Fruit fly (Drosophila melanogaster) whole organism, prepupa: ENCODE data around the gene Sgs8.
A peak's percentile ranks its signal among the peaks of the same experiment; 100 is the strongest.

Source experiments
- CG10631 ChIP-seq: fragments of 200-800 bp; sonication (Bioruptor generic); optimal IDR thresholded peaks from 2 replicates; lab custom pipeline; 2016; ENCODE audit warnings: missing biosample characterization, missing genetic modification characterization
- CG11294 ChIP-seq: fragments of 200-800 bp; sonication (Bioruptor generic); IDR thresholded peaks from 2 replicates; pipeline ENCODE4 v1.3.6; 2022; ENCODE audit warnings: missing biosample characterization, missing genetic modification characterization
- CG11762 ChIP-seq: fragments of 200-800 bp; sonication (Bioruptor generic); optimal IDR thresholded peaks from 3 replicates; lab custom pipeline; 2016; ENCODE audit warnings: missing biosample characterization, missing genetic modification characterization; ENCODE audit not compliant: insufficient read depth
- CG11902 ChIP-seq: fragments of 200-800 bp; sonication (Bioruptor generic); optimal IDR thresholded peaks from 3 replicates; lab custom pipeline; 2016; ENCODE audit warnings: missing biosample characterization, missing genetic modification characterization
- CG15336 ChIP-seq: fragments of 200-800 bp; sonication (Bioruptor generic); IDR thresholded peaks from 2 replicates; pipeline ENCODE4 v1.3.6; 2022; ENCODE audit warnings: missing biosample characterization, missing genetic modification characterization
- CG1621 ChIP-seq: fragments of 200-800 bp; sonication (Bioruptor generic); optimal IDR thresholded peaks from 3 replicates; lab custom pipeline; 2018; ENCODE audit warnings: missing biosample characterization, mild to moderate bottlenecking, missing genetic modification characterization
- CG16779 ChIP-seq: fragments of 200-800 bp; sonication (Bioruptor generic); optimal IDR thresholded peaks from 3 replicates; lab custom pipeline; 2017; ENCODE audit warnings: missing biosample characterization, mild to moderate bottlenecking, missing genetic modification characterization
- CG3032 ChIP-seq: fragments of 200-800 bp; optimal IDR thresholded peaks from 2 replicates; lab custom pipeline; 2019; ENCODE audit warnings: missing biosample characterization, mild to moderate bottlenecking, missing genetic modification characterization, moderate library complexity
- CG31627 ChIP-seq: fragments of 200-800 bp; sonication (Bioruptor generic); optimal IDR thresholded peaks from 3 replicates; lab custom pipeline; 2016; ENCODE audit warnings: missing biosample characterization, missing genetic modification characterization
- CG32006 ChIP-seq: fragments of 200-800 bp; sonication (Bioruptor generic); optimal IDR thresholded peaks from 3 replicates; lab custom pipeline; 2017; ENCODE audit warnings: missing biosample characterization, mild to moderate bottlenecking, missing genetic modification characterization
- CG3919 ChIP-seq: fragments of 200-800 bp; sonication (Bioruptor generic); optimal IDR thresholded peaks from 3 replicates; lab custom pipeline; 2016; ENCODE audit warnings: missing biosample characterization, missing genetic modification characterization
- CG4318 ChIP-seq: fragments of 200-800 bp; sonication (Bioruptor generic); optimal IDR thresholded peaks from 3 replicates; lab custom pipeline; 2017; ENCODE audit warnings: missing biosample characterization, mild to moderate bottlenecking, missing genetic modification characterization
- CG6792 ChIP-seq: fragments of 200-800 bp; sonication (Bioruptor generic); optimal IDR thresholded peaks from 3 replicates; lab custom pipeline; 2016; ENCODE audit warnings: missing biosample characterization, missing genetic modification characterization
- CG6808 ChIP-seq: fragments of 200-800 bp; sonication (Bioruptor generic); optimal IDR thresholded peaks from 3 replicates; lab custom pipeline; 2017; ENCODE audit warnings: missing biosample characterization, missing genetic modification characterization, mild to moderate bottlenecking, moderate library complexity, missing genetic modification reagents
- CG6854 ChIP-seq: fragments of 200-800 bp; sonication (Bioruptor generic); optimal IDR thresholded peaks from 2 replicates; lab custom pipeline; 2017; ENCODE audit warnings: missing biosample characterization, mild to moderate bottlenecking, missing genetic modification characterization
- CG8119 ChIP-seq: fragments of 200-800 bp; sonication (Bioruptor generic); IDR thresholded peaks from 3 replicates; pipeline ENCODE4 v1.3.6; 2022; ENCODE audit warnings: missing biosample characterization, missing genetic modification characterization
- CG9139 ChIP-seq: fragments of 200-800 bp; sonication (Bioruptor generic); optimal IDR thresholded peaks from 3 replicates; lab custom pipeline; 2017; ENCODE audit warnings: missing biosample characterization, mild to moderate bottlenecking, missing genetic modification characterization
- Eip75B ChIP-seq: fragments of 200-800 bp; sonication (Bioruptor generic); optimal IDR thresholded peaks from 3 replicates; lab custom pipeline; 2016; ENCODE audit warnings: missing biosample characterization, missing genetic modification characterization
- Eip78C ChIP-seq: fragments of 200-800 bp; sonication (Bioruptor generic); peaks from one replicate; lab custom pipeline; 2016; ENCODE audit warnings: missing biosample characterization, missing genetic modification characterization
- Eip93F ChIP-seq: fragments of 200-800 bp; sonication (Bioruptor generic); optimal IDR thresholded peaks from 2 replicates; lab custom pipeline; 2016; ENCODE audit warnings: missing biosample characterization, mild to moderate bottlenecking, missing genetic modification characterization
- Ets21C ChIP-seq: fragments of 200-800 bp; sonication (Bioruptor generic); optimal IDR thresholded peaks from 3 replicates; lab custom pipeline; 2016; ENCODE audit warnings: missing biosample characterization, missing genetic modification characterization
- Gug ChIP-seq: fragments of 200-800 bp; sonication (Bioruptor generic); IDR thresholded peaks from 2 replicates; pipeline ENCODE4 v1.3.6; 2022; ENCODE audit warnings: missing biosample characterization, missing genetic modification characterization
- Hr38 ChIP-seq: sonication (Bioruptor generic); optimal IDR thresholded peaks from 2 replicates; lab custom pipeline; 2016; ENCODE audit warnings: missing biosample characterization, missing genetic modification characterization
- Hr39 ChIP-seq: fragments of 200-800 bp; sonication (Bioruptor generic); optimal IDR thresholded peaks from 2 replicates; lab custom pipeline; 2016; ENCODE audit warnings: missing biosample characterization, missing genetic modification characterization
- Hr4 ChIP-seq: fragments of 200-800 bp; sonication (Bioruptor generic); optimal IDR thresholded peaks from 3 replicates; lab custom pipeline; 2016; ENCODE audit warnings: missing biosample characterization, missing genetic modification characterization
- Lpt ChIP-seq: fragments of 200-800 bp; sonication (Bioruptor generic); optimal IDR thresholded peaks from 3 replicates; lab custom pipeline; 2016; ENCODE audit warnings: missing biosample characterization, missing genetic modification characterization
- OdsH ChIP-seq: fragments of 200-800 bp; sonication (Bioruptor generic); optimal IDR thresholded peaks from 3 replicates; lab custom pipeline; 2016; ENCODE audit warnings: missing biosample characterization, missing genetic modification characterization
- Smox ChIP-seq: fragments of 200-800 bp; sonication (Bioruptor generic); optimal IDR thresholded peaks from 3 replicates; lab custom pipeline; 2016; ENCODE audit warnings: missing biosample characterization, missing genetic modification characterization
- Sox14 ChIP-seq: fragments of 200-800 bp; sonication (Bioruptor generic); optimal IDR thresholded peaks from 3 replicates; lab custom pipeline; 2016; ENCODE audit warnings: missing biosample characterization, missing genetic modification characterization
- Sox15 ChIP-seq: fragments of 200-800 bp; sonication (Bioruptor generic); optimal IDR thresholded peaks from 3 replicates; lab custom pipeline; 2016; ENCODE audit warnings: missing biosample characterization, missing genetic modification characterization
- achi ChIP-seq: fragments of 200-800 bp; sonication (Bioruptor generic); optimal IDR thresholded peaks from 3 replicates; lab custom pipeline; 2016; ENCODE audit warnings: missing biosample characterization, missing genetic modification characterization
- cyc ChIP-seq: fragments of 200-800 bp; sonication (Bioruptor generic); optimal IDR thresholded peaks from 3 replicates; lab custom pipeline; 2016; ENCODE audit warnings: missing biosample characterization, missing genetic modification characterization
- dac ChIP-seq: fragments of 200-800 bp; sonication (Bioruptor generic); optimal IDR thresholded peaks from 2 replicates; lab custom pipeline; 2017; ENCODE audit warnings: missing biosample characterization, mild to moderate bottlenecking, missing genetic modification characterization
- eg ChIP-seq: fragments of 200-800 bp; sonication (Bioruptor generic); IDR thresholded peaks from 3 replicates; pipeline ENCODE4 v1.3.6; 2022; ENCODE audit warnings: missing biosample characterization, missing genetic modification characterization
- fkh ChIP-seq: fragments of 200-800 bp; sonication (Bioruptor generic); optimal IDR thresholded peaks from 3 replicates; lab custom pipeline; 2017; ENCODE audit warnings: missing biosample characterization, mild to moderate bottlenecking, missing genetic modification characterization, moderate library complexity
- lz ChIP-seq: fragments of 200-800 bp; sonication (Bioruptor generic); optimal IDR thresholded peaks from 3 replicates; lab custom pipeline; 2016; ENCODE audit warnings: missing biosample characterization, missing genetic modification characterization
- net ChIP-seq: fragments of 200-800 bp; sonication (Bioruptor generic); optimal IDR thresholded peaks from 3 replicates; lab custom pipeline; 2016; ENCODE audit warnings: missing biosample characterization, missing genetic modification characterization
- pdm3 ChIP-seq: fragments of 200-800 bp; sonication (Bioruptor generic); optimal IDR thresholded peaks from 3 replicates; lab custom pipeline; 2016; ENCODE audit warnings: missing biosample characterization, missing genetic modification characterization
- spab ChIP-seq: fragments of 200-800 bp; sonication (Bioruptor generic); optimal IDR thresholded peaks from 2 replicates; lab custom pipeline; 2017; ENCODE audit warnings: missing biosample characterization, mild to moderate bottlenecking, missing genetic modification characterization, missing genetic modification reagents
- svp ChIP-seq: fragments of 200-800 bp; sonication (Bioruptor generic); peaks from one replicate; lab custom pipeline; 2016; ENCODE audit warnings: missing biosample characterization, missing genetic modification characterization

The Sgs8 gene

DNA sequence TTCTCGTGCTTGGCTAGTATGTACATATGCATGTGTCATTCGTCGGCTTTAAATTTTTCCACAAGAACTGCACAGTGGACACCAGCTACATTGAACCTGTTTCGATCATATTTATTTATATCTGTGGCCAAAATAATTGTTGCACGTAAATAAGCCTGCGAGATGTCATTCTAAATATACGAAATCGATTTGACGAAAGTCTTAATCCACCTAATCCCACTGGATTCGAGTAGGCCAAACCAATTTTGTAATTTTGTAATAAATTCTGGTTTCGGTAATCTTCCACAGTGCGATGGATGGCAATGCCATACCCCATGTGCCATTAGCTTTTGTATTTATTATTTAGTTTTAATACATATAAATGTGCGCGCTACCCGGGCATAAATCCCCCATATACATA, 33.8 kb upstream of the Sgs8 start:
- peak; percentile 14 for TF ChIP-seq Hr4 (GFP tag; lab: Kevin White, UChicago)
- TF ChIP-seq Eip78C (GFP tag; lab: Kevin White, UChicago): peak; percentile 10
- no peak for TF ChIP-seq Eip75B (GFP tag; lab: Kevin White, UChicago)
- no peak for TF ChIP-seq CG16779 (tag; lab: Kevin White, UChicago)
- TF ChIP-seq CG11762: no peak
- no peak for TF ChIP-seq Ets21C (GFP tag; lab: Kevin White, UChicago)
- no peak for TF ChIP-seq Hr38 (GFP tag; lab: Kevin White, UChicago)
- no peak for TF ChIP-seq Smox (GFP tag; lab: Kevin White, UChicago)
- TF ChIP-seq Gug: no peak
- TF ChIP-seq Sox15 (GFP tag; lab: Kevin White, UChicago): no peak
- TF ChIP-seq Eip93F (GFP tag; lab: Kevin White, UChicago): no peak
- TF ChIP-seq CG11902 (GFP tag; lab: Kevin White, UChicago): no peak
- TF ChIP-seq spab: no peak
- no peak for TF ChIP-seq eg (GFP tag; lab: Robert Waterston, UW)
- no peak for TF ChIP-seq lz (GFP tag; lab: Kevin White, UChicago)
- no peak for TF ChIP-seq CG6808 (GFP tag; lab: Kevin White, UChicago)
- no peak for TF ChIP-seq Lpt (GFP tag; lab: Kevin White, UChicago)
- no peak for TF ChIP-seq Sox14 (GFP tag; lab: Kevin White, UChicago)
- TF ChIP-seq Hr39: no peak
- no peak for TF ChIP-seq CG9139 (GFP tag; lab: Kevin White, UChicago)
- peak; percentile 14 for TF ChIP-seq CG32006 (GFP tag; lab: Kevin White, UChicago)

DNA sequence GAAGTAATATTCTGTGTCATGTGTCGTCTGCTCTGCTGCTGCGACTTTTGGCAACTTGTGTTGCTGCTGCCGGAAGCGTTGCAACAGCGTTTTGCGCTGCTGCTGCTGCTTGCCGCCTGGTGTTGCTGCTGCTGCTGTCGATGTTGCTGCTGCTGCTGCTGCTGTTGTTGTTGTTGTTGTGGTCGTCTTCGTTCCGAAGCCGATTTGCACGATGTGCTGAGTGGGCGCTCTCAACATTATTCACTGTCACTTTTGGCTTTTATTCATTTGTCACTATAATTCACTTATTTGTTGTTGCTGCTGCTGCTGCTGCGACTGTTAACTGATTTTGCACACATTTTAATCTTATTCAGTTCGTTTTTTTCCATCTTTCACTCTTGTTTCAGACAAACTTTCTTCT, 33.2 kb upstream of the Sgs8 start:
- TF ChIP-seq CG3919 (peak; percentile 13), cyc (GFP tag; lab: Kevin White, UChicago) (no peak)

dm6 chr3L:11540330-11540702, 31.1 kb upstream of the Sgs8 start:
- TF ChIP-seq Lpt (GFP tag; lab: Kevin White, UChicago): no peak
- no peak for TF ChIP-seq Eip78C (GFP tag; lab: Kevin White, UChicago)
- TF ChIP-seq fkh (GFP tag; lab: Kevin White, UChicago): peak; percentile 89
- no peak for TF ChIP-seq CG1621 (tag; lab: Kevin White, UChicago)

dm6 chr3L:11539511-11540329, 30.5 kb upstream of the Sgs8 start:
- no peak for TF ChIP-seq spab
- TF ChIP-seq CG16779 (tag; lab: Kevin White, UChicago): no peak
- no peak for TF ChIP-seq CG3032 (tag; lab: Kevin White, UChicago)
- no peak for TF ChIP-seq CG3919
- no peak for TF ChIP-seq net
- TF ChIP-seq CG6854 (GFP tag; lab: Kevin White, UChicago): no peak
- no peak for TF ChIP-seq CG31627 (GFP tag; lab: Kevin White, UChicago)

dm6 chr3L:11536767-11537419, 27.7 kb upstream of the Sgs8 start:
- TF ChIP-seq Hr4 (GFP tag; lab: Kevin White, UChicago) (peak; percentile 64), OdsH (GFP tag; lab: Kevin White, UChicago) (peak; percentile 48), pdm3 (GFP tag; lab: Kevin White, UChicago) (peak; percentile 20), CG6808 (GFP tag; lab: Kevin White, UChicago) (no peak), lz (GFP tag; lab: Kevin White, UChicago) (peak; percentile 22), dac (peak; percentile 45), CG15336 (GFP tag; lab: Robert Waterston, UW) (peak; percentile 73), achi (GFP tag; lab: Kevin White, UChicago) (peak; percentile 10), eg (GFP tag; lab: Robert Waterston, UW) (peak; percentile 59; the same call in 2 of the 3 replicates), Hr39 (no peak), CG10631 (GFP tag; lab: Kevin White, UChicago) (peak; percentile 19), Sox14 (GFP tag; lab: Kevin White, UChicago) (peak; percentile 20), CG6792 (GFP tag; lab: Kevin White, UChicago) (no peak), Smox (GFP tag; lab: Kevin White, UChicago) (no peak), CG3919 (peak; percentile 15), Ets21C (GFP tag; lab: Kevin White, UChicago) (no peak), Eip93F (GFP tag; lab: Kevin White, UChicago) (no peak), cyc (GFP tag; lab: Kevin White, UChicago) (no peak), svp (GFP tag; lab: Kevin White, UChicago) (peak; percentile 41), Hr38 (GFP tag; lab: Kevin White, UChicago) (no peak), net (no peak), Eip75B (GFP tag; lab: Kevin White, UChicago) (no peak), CG3032 (tag; lab: Kevin White, UChicago) (no peak), CG4318 (GFP tag; lab: Kevin White, UChicago) (peak; percentile 54), CG9139 (GFP tag; lab: Kevin White, UChicago) (no peak), CG11294 (peak; percentile 52; the same call in 1 of the 2 replicates), CG8119 (GFP tag; lab: Robert Waterston, UW) (peak; percentile 68)
